Worm (Caenorhabditis elegans) whole organism, L4 larva: Measurements from ENCODE around the gene brf-1.

Source experiments
- aha-1 ChIP-seq: fragments of 150-350 bp; peaks from one replicate; lab custom pipeline; 2014; ENCODE audit warnings: missing biosample characterization, missing genetic modification characterization
- ceh-82 ChIP-seq: sonication (generic microtip); optimal IDR thresholded peaks from 2 replicates; lab custom pipeline; 2017; ENCODE audit warnings: missing biosample characterization, missing genetic modification characterization

DNA sequence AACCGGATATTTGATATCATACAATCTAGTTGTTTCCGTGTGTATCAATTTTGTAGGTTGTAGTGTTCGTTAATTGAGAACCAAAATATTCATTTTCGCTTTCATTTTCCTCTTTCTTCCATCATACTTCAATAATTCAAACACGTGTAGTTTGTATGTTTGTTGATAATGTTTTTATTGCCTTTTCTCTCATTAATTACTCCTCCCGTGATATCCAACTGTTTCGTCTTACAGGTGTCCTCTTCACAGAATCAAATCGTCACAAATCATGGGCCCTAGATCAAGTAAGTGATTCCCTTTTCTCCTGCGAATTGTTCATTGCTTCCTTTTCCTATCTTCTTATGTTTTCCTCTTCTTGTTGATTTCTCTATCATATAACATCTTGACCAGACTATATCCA is 33.3 kb downstream of the brf-1 start, which contains the start of gene nhr-21:
- no peak for TF ChIP-seq aha-1 (tag; lab: Kevin White, UChicago)
- TF ChIP-seq ceh-82 (tag; lab: Kevin White, UChicago): no peak
